Fruit fly (Drosophila melanogaster) whole organism, embryonic: ENCODE results near the gene mmd.

Experiments
- Atf6 ChIP-seq: fragments of 200-800 bp; sonication (Bioruptor generic); IDR thresholded peaks from 2 replicates; pipeline ENCODE4 v1.3.6; 2022; ENCODE audit warnings: missing biosample characterization, missing genetic modification characterization
- Blimp-1 ChIP-seq: fragments of 200-800 bp; sonication (Bioruptor generic); optimal IDR thresholded peaks from 3 replicates; lab custom pipeline; 2018; ENCODE audit warnings: missing biosample characterization, missing genetic modification characterization, mild to moderate bottlenecking, moderate library complexity, missing genetic modification reagents
- C15 ChIP-seq: fragments of 200-800 bp; sonication (Bioruptor generic); IDR thresholded peaks from 3 replicates; pipeline ENCODE4 v1.3.6; 2022; ENCODE audit warnings: missing biosample characterization, missing genetic modification characterization
- CG10267 ChIP-seq: fragments of 200-800 bp; sonication (Bioruptor generic); optimal IDR thresholded peaks from 2 replicates; lab custom pipeline; 2018; ENCODE audit warnings: missing biosample characterization, mild to moderate bottlenecking, missing genetic modification characterization, moderate library complexity
- CG10543 ChIP-seq: fragments of 200-800 bp; sonication (Bioruptor generic); optimal IDR thresholded peaks from 3 replicates; lab custom pipeline; 2017; ENCODE audit warnings: missing biosample characterization, mild to moderate bottlenecking, missing genetic modification characterization, moderate library complexity
- CG10979 ChIP-seq: fragments of 200-800 bp; sonication (Bioruptor generic); optimal IDR thresholded peaks from 2 replicates; lab custom pipeline; 2018; ENCODE audit warnings: missing biosample characterization, mild to moderate bottlenecking, missing genetic modification characterization, moderate library complexity
- CG11560 ChIP-seq: fragments of 200-800 bp; sonication (Bioruptor generic); IDR thresholded peaks from 3 replicates; pipeline ENCODE4 v1.3.6; 2022; ENCODE audit warnings: missing biosample characterization, missing genetic modification characterization
- CG13296 ChIP-seq: fragments of 200-800 bp; sonication (Bioruptor generic); optimal IDR thresholded peaks from 3 replicates; lab custom pipeline; 2018; ENCODE audit warnings: missing biosample characterization, mild to moderate bottlenecking, missing genetic modification characterization
- CG14860 ChIP-seq: fragments of 200-800 bp; sonication (Bioruptor generic); IDR thresholded peaks from 3 replicates; pipeline ENCODE4 v1.3.6; 2022; ENCODE audit warnings: missing biosample characterization, missing genetic modification characterization; ENCODE audit not compliant: partially characterized antibody
- CG15696 ChIP-seq: fragments of 200-800 bp; sonication (Bioruptor generic); optimal IDR thresholded peaks from 2 replicates; lab custom pipeline; 2019; ENCODE audit warnings: missing biosample characterization, mild to moderate bottlenecking, missing genetic modification characterization, moderate library complexity
- CG1603 ChIP-seq: fragments of 200-800 bp; sonication (Bioruptor generic); optimal IDR thresholded peaks from 2 replicates; lab custom pipeline; 2019; ENCODE audit warnings: missing biosample characterization, mild to moderate bottlenecking, missing genetic modification characterization, moderate library complexity
- CG17328 ChIP-seq: fragments of 200-800 bp; sonication (Bioruptor generic); IDR thresholded peaks from 2 replicates; pipeline ENCODE4 v1.3.6; 2022; ENCODE audit warnings: missing biosample characterization, missing genetic modification characterization
- CG18619 ChIP-seq: fragments of 200-800 bp; sonication (Bioruptor generic); optimal IDR thresholded peaks from 3 replicates; lab custom pipeline; 2017; ENCODE audit warnings: missing biosample characterization, mild to moderate bottlenecking, missing genetic modification characterization
- CG30020 ChIP-seq: fragments of 200-800 bp; optimal IDR thresholded peaks from 2 replicates; lab custom pipeline; 2019; ENCODE audit warnings: missing biosample characterization, mild to moderate bottlenecking, missing genetic modification characterization, moderate library complexity
- CG3281 ChIP-seq: fragments of 200-800 bp; sonication (Bioruptor generic); optimal IDR thresholded peaks from 3 replicates; lab custom pipeline; 2017; ENCODE audit warnings: missing biosample characterization, mild to moderate bottlenecking, missing genetic modification characterization
- CG34224 ChIP-seq: fragments of 200-800 bp; sonication (Bioruptor generic); IDR thresholded peaks from 3 replicates; pipeline ENCODE4 v1.3.6; 2022; ENCODE audit warnings: missing biosample characterization, missing genetic modification characterization; ENCODE audit not compliant: partially characterized antibody
- CG4617 ChIP-seq: fragments of 200-800 bp; sonication (Bioruptor generic); optimal IDR thresholded peaks from 3 replicates; lab custom pipeline; 2016; ENCODE audit warnings: missing biosample characterization, missing genetic modification characterization, borderline replicate concordance
- CG4707 ChIP-seq: fragments of 200-800 bp; sonication (Bioruptor generic); optimal IDR thresholded peaks from 2 replicates; lab custom pipeline; 2018; ENCODE audit warnings: missing biosample characterization, mild to moderate bottlenecking, missing genetic modification characterization, moderate library complexity
- CG5180 ChIP-seq: fragments of 200-800 bp; sonication (Bioruptor generic); optimal IDR thresholded peaks from 3 replicates; lab custom pipeline; 2017; ENCODE audit warnings: missing biosample characterization, missing genetic modification characterization, mild to moderate bottlenecking, moderate library complexity, missing genetic modification reagents
- CG6813 ChIP-seq: fragments of 200-800 bp; sonication (Bioruptor generic); optimal IDR thresholded peaks from 2 replicates; lab custom pipeline; 2017; ENCODE audit warnings: missing biosample characterization, missing genetic modification characterization, mild to moderate bottlenecking, moderate library complexity, missing genetic modification reagents
- CG7357 ChIP-seq: fragments of 200-800 bp; sonication (Bioruptor generic); IDR thresholded peaks from 3 replicates; pipeline ENCODE4 v1.3.6; 2022; ENCODE audit warnings: missing biosample characterization, missing genetic modification characterization
- CG7786 ChIP-seq: fragments of 200-800 bp; sonication (Bioruptor generic); optimal IDR thresholded peaks from 2 replicates; lab custom pipeline; 2016; ENCODE audit warnings: missing biosample characterization, missing genetic modification characterization
- CG9876 ChIP-seq: fragments of 200-800 bp; sonication (Bioruptor generic); optimal IDR thresholded peaks from 2 replicates; lab custom pipeline; 2016; ENCODE audit warnings: missing biosample characterization, missing genetic modification characterization
- GATAe ChIP-seq: fragments of 200-800 bp; sonication (Bioruptor generic); conservative IDR thresholded peaks from 2 replicates; pipeline ENCODE4 v1.3.6; 2022; ENCODE audit warnings: missing biosample characterization, missing genetic modification characterization
- H15 ChIP-seq: fragments of 200-800 bp; sonication (Bioruptor generic); IDR thresholded peaks from 3 replicates; pipeline ENCODE4 v1.3.6; 2022; ENCODE audit warnings: missing biosample characterization, missing genetic modification characterization
- Hmr ChIP-seq: fragments of 200-800 bp; sonication (Bioruptor generic); optimal IDR thresholded peaks from 3 replicates; lab custom pipeline; 2017; ENCODE audit warnings: mild to moderate bottlenecking, missing biosample characterization, missing genetic modification reagents, missing genetic modification characterization
- Hr3 ChIP-seq: fragments of 200-800 bp; sonication (Bioruptor generic); optimal IDR thresholded peaks from 3 replicates; lab custom pipeline; 2016; ENCODE audit warnings: missing biosample characterization, missing genetic modification characterization
- Hr39 ChIP-seq: fragments of >200 bp; optimal IDR thresholded peaks from 2 replicates; lab custom pipeline; 2017
- Lpt ChIP-seq: fragments of >200 bp; optimal IDR thresholded peaks from 2 replicates; lab custom pipeline; 2018; ENCODE audit warnings: missing biosample characterization, missing genetic modification characterization
- MBD-R2 ChIP-seq: fragments of 200-800 bp; sonication (Bioruptor generic); IDR thresholded peaks from 2 replicates; pipeline ENCODE4 v1.3.6; 2022; ENCODE audit warnings: missing biosample characterization, missing genetic modification characterization
- NK7.1 ChIP-seq: fragments of 200-800 bp; sonication (Bioruptor generic); optimal IDR thresholded peaks from 3 replicates; lab custom pipeline; 2016; ENCODE audit warnings: missing biosample characterization, missing genetic modification characterization
- Optix ChIP-seq: fragments of 200-800 bp; sonication (Bioruptor generic); IDR thresholded peaks from 3 replicates; pipeline ENCODE4 v1.3.6; 2022; ENCODE audit warnings: missing biosample characterization, missing genetic modification characterization
- Ptx1 ChIP-seq: fragments of 200-800 bp; sonication (Bioruptor generic); IDR thresholded peaks from 2 replicates; pipeline ENCODE4 v1.3.6; 2022; ENCODE audit warnings: missing biosample characterization, missing genetic modification characterization
- Scr ChIP-seq: fragments of 200-800 bp; sonication (Bioruptor generic); IDR thresholded peaks from 2 replicates; pipeline ENCODE4 v1.3.6; 2022; ENCODE audit warnings: missing biosample characterization, missing genetic modification characterization; ENCODE audit not compliant: partially characterized antibody
- ara ChIP-seq: fragments of 200-800 bp; sonication (Bioruptor generic); IDR thresholded peaks from 2 replicates; pipeline ENCODE4 v1.3.6; 2022; ENCODE audit warnings: missing biosample characterization, missing genetic modification characterization
- az2 ChIP-seq: fragments of 200-800 bp; sonication (Bioruptor generic); optimal IDR thresholded peaks from 3 replicates; lab custom pipeline; 2016; ENCODE audit warnings: missing biosample characterization, missing genetic modification characterization
- cato ChIP-seq: fragments of 200-800 bp; sonication (Bioruptor generic); optimal IDR thresholded peaks from 2 replicates; lab custom pipeline; 2016; ENCODE audit warnings: missing biosample characterization, missing genetic modification characterization, borderline replicate concordance
- dimm ChIP-seq: fragments of 200-800 bp; sonication (Bioruptor generic); IDR thresholded peaks from 2 replicates; pipeline ENCODE4 v1.3.6; 2022; ENCODE audit warnings: missing biosample characterization, missing genetic modification characterization
- dpn ChIP-seq, 2 experiments: fragments of 200-800 bp; sonication (Bioruptor generic); optimal IDR thresholded peaks; 3 replicates each; lab custom pipeline; 2016; ENCODE audit warnings: missing biosample characterization in 2 of 2, missing genetic modification characterization in 2 of 2
- exex ChIP-seq: fragments of 200-800 bp; sonication (Bioruptor generic); optimal IDR thresholded peaks from 4 replicates; lab custom pipeline; 2018; ENCODE audit warnings: missing biosample characterization, mild to moderate bottlenecking, missing genetic modification characterization, moderate library complexity
- inv ChIP-seq: fragments of 200-800 bp; sonication (Bioruptor generic); IDR thresholded peaks from 2 replicates; pipeline ENCODE4 v1.3.6; 2022; ENCODE audit warnings: missing biosample characterization, missing genetic modification characterization; ENCODE audit not compliant: partially characterized antibody
- nerfin-2 ChIP-seq: fragments of 200-800 bp; sonication (Bioruptor generic); IDR thresholded peaks from 2 replicates; pipeline ENCODE4 v1.3.6; 2022; ENCODE audit warnings: missing biosample characterization, missing genetic modification characterization; ENCODE audit not compliant: partially characterized antibody
- org-1 ChIP-seq: fragments of 200-800 bp; sonication (Bioruptor generic); optimal IDR thresholded peaks from 2 replicates; lab custom pipeline; 2017; ENCODE audit warnings: missing biosample characterization, missing genetic modification characterization
- pho ChIP-seq: fragments of 200-800 bp; sonication (Bioruptor generic); optimal IDR thresholded peaks from 2 replicates; lab custom pipeline; 2016; ENCODE audit warnings: missing biosample characterization, missing genetic modification characterization
- phol ChIP-seq: fragments of 200-800 bp; sonication (Bioruptor generic); optimal IDR thresholded peaks from 3 replicates; lab custom pipeline; 2018; ENCODE audit warnings: missing biosample characterization, mild to moderate bottlenecking, missing genetic modification characterization, moderate library complexity
- sqz ChIP-seq: fragments of 200-800 bp; sonication (Bioruptor generic); optimal IDR thresholded peaks from 3 replicates; lab custom pipeline; 2018; ENCODE audit warnings: missing biosample characterization, mild to moderate bottlenecking, missing genetic modification characterization
- sr ChIP-seq: fragments of 200-800 bp; sonication (Bioruptor generic); IDR thresholded peaks from 3 replicates; pipeline ENCODE4 v1.3.6; 2022; ENCODE audit warnings: missing biosample characterization, missing genetic modification characterization
- sug ChIP-seq: fragments of 200-800 bp; optimal IDR thresholded peaks from 2 replicates; lab custom pipeline; 2019; ENCODE audit warnings: missing biosample characterization, mild to moderate bottlenecking, missing genetic modification characterization, moderate library complexity
- toy ChIP-seq: fragments of 200-800 bp; sonication (Bioruptor generic); IDR thresholded peaks from 2 replicates; pipeline ENCODE4 v1.3.6; 2022; ENCODE audit warnings: missing biosample characterization, missing genetic modification characterization

The mmd gene

dm6 chrX:15909564-15910284, 63.2 kb downstream of the mmd start, which contains the start of gene CycD (continued):
- TF ChIP-seq CG13296 (GFP tag; lab: Kevin White, UChicago) = no peak
- peak; percentile 96 for TF ChIP-seq CG30020 (tag; lab: Kevin White, UChicago)
- no peak for TF ChIP-seq exex
- peak; percentile 87 for TF ChIP-seq CG1603 (tag; lab: Kevin White, UChicago)
- peak; percentile 21; the same call in 1 of the 2 replicates for TF ChIP-seq inv (GFP tag; lab: Robert Waterston, UW)
- TF ChIP-seq CG6813 (GFP tag; lab: Kevin White, UChicago) = no peak
- no peak for TF ChIP-seq Blimp-1 (GFP tag; lab: Kevin White, UChicago)
- no peak for TF ChIP-seq CG17328 (GFP tag; lab: Robert Waterston, UW)
- TF ChIP-seq CG4617 = no peak
- no peak for TF ChIP-seq ara (GFP tag; lab: Robert Waterston, UW)
- peak; percentile 44 for TF ChIP-seq CG9876 (GFP tag; lab: Kevin White, UChicago)
- TF ChIP-seq CG7786 (GFP tag; lab: Kevin White, UChicago) = peak; percentile 32
- TF ChIP-seq Hmr (GFP tag; lab: Kevin White, UChicago) = no peak
- 0 out of 3 replicates have a peak, but pooled peaks have one; percentile 20 for TF ChIP-seq CG14860
- peak; percentile 81 for TF ChIP-seq phol (tag; lab: Kevin White, UChicago)
- TF ChIP-seq CG3281 (GFP tag; lab: Kevin White, UChicago) = no peak
- no peak for TF ChIP-seq C15
- TF ChIP-seq MBD-R2 = peak; percentile 42; the same call in 1 of the 2 replicates
- peak; percentile 21 for TF ChIP-seq CG10979
- no peak for TF ChIP-seq sug (tag; lab: Kevin White, UChicago)
- peak; percentile 14 for TF ChIP-seq CG10267
- TF ChIP-seq CG4707 (GFP tag; lab: Kevin White, UChicago) = no peak
- no peak for TF ChIP-seq sr
- no peak for TF ChIP-seq CG5180 (GFP tag; lab: Kevin White, UChicago)
- TF ChIP-seq dimm = no peak
- TF ChIP-seq Lpt (GFP tag; lab: Kevin White, UChicago) = no peak
- no peak for TF ChIP-seq nerfin-2 (GFP tag; lab: Robert Waterston, UW)
- TF ChIP-seq org-1 (GFP tag; lab: Kevin White, UChicago) = no peak
- no peak for TF ChIP-seq CG10543 (GFP tag; lab: Kevin White, UChicago)
- TF ChIP-seq sqz = no peak
- TF ChIP-seq pho = no peak
- TF ChIP-seq Ptx1 = peak; percentile 47; the same call in 1 of the 2 replicates
- TF ChIP-seq az2 = no peak
- TF ChIP-seq CG7357 = peak; percentile 88
- peak in 1 of 2 experiments; percentile 17 for TF ChIP-seq dpn (GFP tag; optimal IDR thresholded peaks at IDR 0.05; lab: Kevin White, UChicago)
- no peak for TF ChIP-seq toy (GFP tag; lab: Robert Waterston, UW)
- TF ChIP-seq CG15696 (tag; lab: Kevin White, UChicago) = peak; percentile 76
- peak; percentile 51 for TF ChIP-seq Scr (GFP tag; lab: Robert Waterston, UW)
- no peak; the same call in 2 of the 3 replicates for TF ChIP-seq Optix (GFP tag; lab: Robert Waterston, UW)
- no peak for TF ChIP-seq GATAe
- no peak for TF ChIP-seq Hr39
- no peak for TF ChIP-seq CG18619
- TF ChIP-seq Atf6 (GFP tag; lab: Robert Waterston, UW) = no peak
- peak; percentile 37 for TF ChIP-seq Hr3 (GFP tag; lab: Kevin White, UChicago)
- no peak for TF ChIP-seq CG34224
- no peak for TF ChIP-seq H15 (GFP tag; lab: Robert Waterston, UW)
- TF ChIP-seq NK7.1 (GFP tag; lab: Kevin White, UChicago) = no peak
- no peak for TF ChIP-seq cato
- no peak for TF ChIP-seq CG11560 (tag; lab: Robert Waterston, UW)
